Worm (Caenorhabditis elegans) whole organism, L1 larva: ENCODE results near the gene F10E9.1.

Experiments used
- Y116A8C.19 ChIP-seq: sonication (generic microtip); optimal IDR thresholded peaks from 2 replicates; lab custom pipeline; 2016; ENCODE audit warnings: missing compliant biosample characterization, missing genetic modification characterization, borderline replicate concordance
- lin-35 ChIP-seq, 2 experiments: fragments of 150-350 bp; optimal IDR thresholded peaks; 2 replicates each; lab custom pipeline; 2014; ENCODE audit warnings: missing biosample characterization in 2 of 2, missing genetic modification characterization in 2 of 2, missing genetic modification reagents in 2 of 2
- nhr-11 ChIP-seq: fragments of 150-350 bp; optimal IDR thresholded peaks from 2 replicates; lab custom pipeline; 2014; ENCODE audit warnings: missing biosample characterization, missing genetic modification characterization
- nhr-20 ChIP-seq: sonication (generic microtip); optimal IDR thresholded peaks from 2 replicates; lab custom pipeline; 2016; ENCODE audit warnings: mild to moderate bottlenecking, missing genetic modification characterization, missing compliant biosample characterization
- rnt-1 ChIP-seq: sonication (generic microtip); optimal IDR thresholded peaks from 2 replicates; lab custom pipeline; 2016; ENCODE audit warnings: mild to moderate bottlenecking, missing genetic modification characterization, moderate library complexity, missing compliant biosample characterization
- snpc-4 ChIP-seq: fragments of 150-350 bp; optimal IDR thresholded peaks from 2 replicates; lab custom pipeline; 2014; ENCODE audit warnings: missing biosample characterization, missing genetic modification characterization
- ztf-11 ChIP-seq, 2 experiments: sonication (generic microtip); optimal IDR thresholded peaks; 2 replicates each; lab custom pipeline; 2016 to 2017; ENCODE audit warnings: missing genetic modification characterization in 2 of 2, missing biosample characterization in 1 of 2, missing compliant biosample characterization in 1 of 2

DNA sequence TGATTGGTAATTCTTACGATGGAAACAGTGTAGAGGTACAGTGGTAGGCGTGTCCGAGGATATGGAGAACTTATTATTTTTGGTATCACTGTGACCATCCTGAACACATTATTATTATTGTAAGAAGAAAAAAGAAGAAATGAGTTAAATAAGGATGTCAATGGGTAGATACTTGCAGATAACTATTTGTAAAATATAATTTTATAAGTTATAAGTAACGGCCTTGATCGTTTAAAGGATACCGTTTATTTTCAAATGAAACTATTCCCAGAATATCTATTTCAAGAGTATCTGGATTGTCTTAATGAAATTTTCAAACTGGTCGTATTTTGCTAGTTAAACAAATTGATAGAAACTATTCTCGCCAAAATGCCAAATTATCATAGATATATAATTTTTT, 2.8 kb upstream of the F10E9.1 start, which contains the start of gene F10E9.10:
- TF ChIP-seq ztf-11 (tag; optimal IDR thresholded peaks at IDR 0.05; lab: Kevin White, UChicago) (no peak), nhr-20 (tag; lab: Kevin White, UChicago) (no peak), rnt-1 (tag; lab: Kevin White, UChicago) (no peak), lin-35 (GFP tag; optimal IDR thresholded peaks at IDR 0.05; lab: Kevin White, UChicago) (no peak), snpc-4 (tag; lab: Kevin White, UChicago) (no peak), nhr-11 (tag; lab: Kevin White, UChicago) (no peak), Y116A8C.19 (no peak)
